Worm (Caenorhabditis elegans): ENCODE measurements around the gene C49A9.10.

The C49A9.10 gene

DNA sequence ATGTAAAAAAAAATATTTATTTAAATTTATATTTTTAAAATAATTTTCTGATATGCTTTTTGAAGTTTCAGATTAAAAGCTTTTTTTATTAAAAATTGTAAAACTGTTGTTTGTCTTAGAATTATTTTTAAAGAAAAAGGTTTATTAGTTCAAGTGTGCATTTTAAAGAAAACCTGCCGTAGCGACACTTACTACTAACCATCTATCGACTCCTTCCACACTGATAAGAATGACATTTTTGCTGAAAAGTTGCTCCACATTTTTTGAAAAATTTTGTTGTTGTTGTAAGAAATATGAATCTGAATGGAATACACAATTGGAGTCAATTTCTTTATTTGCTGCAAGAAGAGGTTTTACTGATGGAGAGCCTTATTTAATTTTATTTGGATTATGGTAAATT is 21.8 kb upstream of the C49A9.10 start, which contains the start of gene C49A9.1:
Gene C49A9.1, plus strand, starts transcription at position 217 of the 400 bp plus-strand sequence.
- TF ChIP-seq tab-1 (GFP tag; IDR thresholded peaks at IDR 0.05) (no peak), klf-2 (GFP tag; conservative IDR thresholded peaks at IDR 0.05) (no peak), med-1 (GFP tag; optimal IDR thresholded peaks at IDR 0.05; ENCODE audit: insufficient read depth) (no peak), ztf-23 (GFP tag; IDR thresholded peaks at IDR 0.05) (no peak), T22C8.4 (GFP tag; IDR thresholded peaks at IDR 0.05) (no peak), ztf-29 (GFP tag; IDR thresholded peaks at IDR 0.05) (no peak), cog-1 (tag; optimal IDR thresholded peaks at IDR 0.05) (no peak), flt-1 (GFP tag; IDR thresholded peaks at IDR 0.05) (no peak), ref-1 (GFP tag; conservative IDR thresholded peaks at IDR 0.05) (no peak)

DNA sequence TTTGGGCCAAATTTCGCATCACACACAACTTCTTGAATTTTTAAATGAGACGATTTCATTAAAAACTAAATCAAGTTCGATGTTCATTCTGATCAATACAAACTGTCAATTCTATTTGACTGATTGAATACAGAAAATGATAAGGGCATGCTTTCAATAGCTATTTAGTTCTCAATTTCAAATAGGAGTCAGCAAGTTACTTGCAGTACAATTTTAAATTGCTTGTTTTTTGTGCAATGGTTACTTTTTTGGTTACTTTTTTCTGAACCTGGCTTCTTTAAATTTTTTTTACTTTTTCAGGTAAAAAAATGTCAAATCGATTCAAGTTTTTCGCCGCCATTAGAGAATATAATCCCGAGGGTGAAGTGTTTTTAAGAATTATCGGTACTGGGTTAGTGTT is 19.0 kb upstream of the C49A9.10 start, which contains the start of gene C49A9.2:
Gene C49A9.2, plus strand, starts transcription at position 301 of the 400 bp plus-strand sequence.
- TF ChIP-seq ref-1 (GFP tag; conservative IDR thresholded peaks at IDR 0.05) (no peak), klf-2 (GFP tag; conservative IDR thresholded peaks at IDR 0.05) (no peak), ztf-23 (GFP tag; IDR thresholded peaks at IDR 0.05) (no peak), ztf-29 (GFP tag; IDR thresholded peaks at IDR 0.05) (no peak), flt-1 (GFP tag; IDR thresholded peaks at IDR 0.05) (no peak), tab-1 (GFP tag; IDR thresholded peaks at IDR 0.05) (no peak), T22C8.4 (GFP tag; IDR thresholded peaks at IDR 0.05) (no peak), cog-1 (tag; optimal IDR thresholded peaks at IDR 0.05) (no peak), med-1 (GFP tag; optimal IDR thresholded peaks at IDR 0.05; ENCODE audit: insufficient read depth) (no peak)

DNA sequence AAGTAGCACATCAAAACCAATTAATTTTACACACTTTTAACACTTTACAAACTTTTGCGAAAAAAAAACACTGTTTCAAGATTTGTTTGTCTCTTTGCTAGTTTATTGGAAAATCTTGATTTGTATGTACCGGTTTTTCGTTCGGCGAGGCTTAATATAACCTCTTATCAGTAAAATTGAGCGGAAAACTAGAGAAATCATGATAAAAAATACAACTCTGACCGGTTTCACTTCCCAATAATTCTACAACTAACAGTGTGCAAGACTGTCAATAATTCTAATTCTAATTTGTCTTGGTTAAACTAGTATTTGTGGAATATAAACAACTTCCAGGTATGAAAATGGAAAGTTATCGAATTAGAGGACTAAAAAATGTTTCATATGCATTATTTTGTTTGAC is 15.7 kb upstream of the C49A9.10 start, which contains the start of gene C49A9.3:
Gene C49A9.3, plus strand, starts transcription at position 212 of the 400 bp plus-strand sequence.
- TF ChIP-seq ztf-29 (GFP tag; IDR thresholded peaks at IDR 0.05) (no peak), T22C8.4 (GFP tag; IDR thresholded peaks at IDR 0.05) (no peak)

DNA sequence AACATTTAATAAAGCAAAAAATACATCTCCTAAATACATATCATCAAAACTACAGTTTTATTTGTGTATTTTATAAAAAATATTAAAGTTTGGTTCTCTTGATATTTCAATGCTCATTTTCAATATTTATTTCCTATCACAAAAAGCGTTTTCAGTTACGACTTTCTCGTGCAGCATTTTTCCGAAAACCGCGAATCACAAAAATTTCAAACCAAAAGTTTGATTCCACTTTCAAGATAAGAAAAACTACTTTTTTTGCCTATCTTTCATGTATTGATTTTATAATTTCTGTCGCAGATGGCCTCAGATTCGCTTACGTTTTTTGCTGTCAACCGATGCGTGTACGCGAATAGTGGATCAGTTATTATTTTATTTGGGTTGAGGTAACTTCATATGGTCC is 13.3 kb upstream of the C49A9.10 start, which contains the start of gene C49A9.4:
Gene C49A9.4, plus strand, starts transcription at position 265 of the 400 bp plus-strand sequence.
- TF ChIP-seq flt-1 (GFP tag; IDR thresholded peaks at IDR 0.05) (no peak), ztf-29 (GFP tag; IDR thresholded peaks at IDR 0.05) (no peak)

DNA sequence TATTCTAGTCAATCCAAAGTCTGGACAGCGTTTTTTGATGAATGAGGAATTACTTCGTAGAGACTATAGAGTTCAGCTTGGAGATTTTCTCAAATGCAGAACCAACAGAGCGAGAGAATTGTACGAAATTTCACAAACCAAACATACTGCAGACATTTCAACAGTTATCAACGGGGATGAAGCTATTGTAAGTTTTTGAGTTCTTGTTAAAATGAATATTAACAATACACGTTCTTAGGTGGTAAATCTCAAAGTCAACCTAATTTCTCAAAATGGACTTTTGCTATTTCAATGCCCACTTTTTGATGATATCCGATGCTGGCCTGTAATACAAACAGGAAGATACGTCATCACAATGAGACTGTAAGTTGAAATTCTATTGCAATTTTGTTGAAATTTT is 11.4 kb upstream of the C49A9.10 start:
- no peak for TF ChIP-seq med-1 (GFP tag; optimal IDR thresholded peaks at IDR 0.05; ENCODE audit: insufficient read depth)
- TF ChIP-seq tab-1 (GFP tag; IDR thresholded peaks at IDR 0.05), result no peak
- no peak for TF ChIP-seq cog-1 (tag; optimal IDR thresholded peaks at IDR 0.05)
- no peak for TF ChIP-seq ztf-23 (GFP tag; IDR thresholded peaks at IDR 0.05)
- no peak for TF ChIP-seq ztf-29 (GFP tag; IDR thresholded peaks at IDR 0.05)
- no peak for TF ChIP-seq flt-1 (GFP tag; IDR thresholded peaks at IDR 0.05)
- TF ChIP-seq klf-2 (GFP tag; conservative IDR thresholded peaks at IDR 0.05), result no peak
- TF ChIP-seq T22C8.4 (GFP tag; IDR thresholded peaks at IDR 0.05), result no peak
- TF ChIP-seq ref-1 (GFP tag; conservative IDR thresholded peaks at IDR 0.05), result no peak

DNA sequence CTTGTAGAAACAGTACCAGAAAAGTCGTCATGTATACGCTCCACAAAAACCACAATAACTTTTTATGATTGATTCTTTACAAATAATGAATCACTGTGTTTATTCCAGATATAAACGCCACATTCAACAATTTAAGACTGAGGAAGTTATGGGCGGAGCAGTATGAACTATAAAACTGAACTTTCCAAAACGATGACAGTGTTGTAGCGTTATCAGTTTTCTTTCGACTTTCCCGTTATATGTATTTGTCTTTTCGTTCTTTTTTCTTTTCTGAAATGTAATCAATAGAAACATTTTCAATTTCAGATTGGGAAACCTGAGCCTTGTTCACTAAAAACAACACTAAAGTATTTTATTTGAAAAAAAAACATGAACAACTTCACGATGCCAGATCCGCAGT is 10.9 kb upstream of the C49A9.10 start, which contains the start of gene C49A9.9:
Gene C49A9.9, plus strand, starts transcription at position 307 of the 400 bp plus-strand sequence.
- no peak for TF ChIP-seq ztf-29 (GFP tag; IDR thresholded peaks at IDR 0.05)
- TF ChIP-seq ztf-23 (GFP tag; IDR thresholded peaks at IDR 0.05), result no peak
- no peak for TF ChIP-seq cog-1 (tag; optimal IDR thresholded peaks at IDR 0.05)
- TF ChIP-seq ref-1 (GFP tag; conservative IDR thresholded peaks at IDR 0.05), result no peak
- no peak for TF ChIP-seq tab-1 (GFP tag; IDR thresholded peaks at IDR 0.05)
- TF ChIP-seq flt-1 (GFP tag; IDR thresholded peaks at IDR 0.05), result no peak
- TF ChIP-seq med-1 (GFP tag; optimal IDR thresholded peaks at IDR 0.05; ENCODE audit: insufficient read depth), result no peak
- TF ChIP-seq T22C8.4 (GFP tag; IDR thresholded peaks at IDR 0.05), result no peak
- TF ChIP-seq klf-2 (GFP tag; conservative IDR thresholded peaks at IDR 0.05), result no peak

DNA sequence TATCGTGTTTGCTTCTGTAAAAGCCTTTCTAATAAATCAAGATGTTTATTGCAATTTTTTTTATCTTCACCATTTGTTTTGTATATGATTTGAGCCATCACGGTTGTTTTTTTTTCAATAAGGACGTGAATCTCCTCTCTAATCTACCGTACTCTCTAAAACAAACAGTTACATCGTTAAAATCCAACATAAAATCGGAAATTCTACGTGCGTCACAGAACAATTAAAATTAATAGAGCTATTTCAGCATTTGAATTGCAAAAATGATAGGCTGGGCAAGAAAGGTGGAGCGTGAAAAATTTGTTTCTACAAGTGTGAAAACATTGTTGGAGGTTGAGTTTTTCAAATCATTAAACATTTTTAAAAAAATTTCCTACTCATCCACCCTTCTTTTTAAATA is 7.3 kb upstream of the C49A9.10 start, which contains the start of gene C49A9.5:
Gene C49A9.5, plus strand, starts transcription at position 271 of the 400 bp plus-strand sequence.
- TF ChIP-seq cog-1 (tag; optimal IDR thresholded peaks at IDR 0.05), result no peak
- TF ChIP-seq med-1 (GFP tag; optimal IDR thresholded peaks at IDR 0.05; ENCODE audit: insufficient read depth), result no peak
- TF ChIP-seq ref-1 (GFP tag; conservative IDR thresholded peaks at IDR 0.05), result no peak
- TF ChIP-seq T22C8.4 (GFP tag; IDR thresholded peaks at IDR 0.05), result no peak
- no peak for TF ChIP-seq ztf-23 (GFP tag; IDR thresholded peaks at IDR 0.05)
- no peak for TF ChIP-seq tab-1 (GFP tag; IDR thresholded peaks at IDR 0.05)
- no peak for TF ChIP-seq flt-1 (GFP tag; IDR thresholded peaks at IDR 0.05)
- TF ChIP-seq klf-2 (GFP tag; conservative IDR thresholded peaks at IDR 0.05), result no peak
- no peak for TF ChIP-seq ztf-29 (GFP tag; IDR thresholded peaks at IDR 0.05)

DNA sequence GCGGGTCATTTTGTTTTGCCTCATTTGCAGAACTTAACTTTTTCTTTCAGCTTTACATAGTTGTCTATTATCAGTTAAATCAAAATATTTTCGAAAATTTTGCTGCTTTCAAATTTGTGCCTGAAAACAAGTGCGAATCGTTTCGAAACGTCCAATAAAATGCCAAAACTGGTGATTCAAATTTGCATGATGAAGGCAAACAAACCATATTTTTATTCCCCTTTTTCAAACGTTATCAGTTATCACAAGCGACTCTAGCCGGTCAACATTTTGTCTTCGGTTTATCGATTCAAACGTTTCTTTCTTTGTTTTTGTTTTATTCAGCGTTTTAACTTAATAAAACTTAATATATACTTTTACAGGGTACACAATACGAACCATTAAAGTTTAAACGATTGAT is 4.4 kb upstream of the C49A9.10 start, which contains the start of the genes ugt-24 and C49A9.6:
Gene ugt-24, minus strand, starts transcription at position 147 of the 400 bp plus-strand sequence.
Gene C49A9.6, plus strand, starts transcription at position 363 of the 400 bp plus-strand sequence.
- TF ChIP-seq tab-1 (GFP tag; IDR thresholded peaks at IDR 0.05) (no peak), ref-1 (GFP tag; conservative IDR thresholded peaks at IDR 0.05) (no peak), cog-1 (tag; optimal IDR thresholded peaks at IDR 0.05) (no peak), ztf-29 (GFP tag; IDR thresholded peaks at IDR 0.05) (no peak), T22C8.4 (GFP tag; IDR thresholded peaks at IDR 0.05) (no peak), ztf-23 (GFP tag; IDR thresholded peaks at IDR 0.05) (no peak), med-1 (GFP tag; optimal IDR thresholded peaks at IDR 0.05; ENCODE audit: insufficient read depth) (no peak), klf-2 (GFP tag; conservative IDR thresholded peaks at IDR 0.05) (no peak), flt-1 (GFP tag; IDR thresholded peaks at IDR 0.05) (no peak)

DNA sequence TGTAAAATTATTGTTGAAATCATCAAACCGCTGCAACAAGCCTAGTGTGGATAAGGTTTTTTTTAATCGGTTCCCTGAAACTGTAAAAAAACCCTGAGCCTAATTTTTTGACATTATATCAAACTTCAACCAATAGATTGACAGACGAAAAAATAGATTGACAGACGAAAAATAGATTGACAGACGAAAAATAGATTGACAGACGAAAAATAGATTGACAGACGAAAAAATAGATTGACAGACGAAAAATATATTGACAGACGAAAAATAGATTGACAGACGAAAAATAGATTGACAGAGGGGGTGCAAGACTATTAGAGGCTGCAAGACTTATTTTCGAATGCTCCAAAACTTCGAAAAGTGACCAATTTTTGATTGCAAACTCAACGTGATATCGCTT is 3.8 kb upstream of the C49A9.10 start:
- 0 out of 2 replicates have a peak, but pooled peaks have one; percentile 8 for TF ChIP-seq klf-2 (GFP tag; conservative IDR thresholded peaks at IDR 0.05)
- peak; percentile 49; the same call in 1 of the 2 replicates for TF ChIP-seq ref-1 (GFP tag; conservative IDR thresholded peaks at IDR 0.05)

DNA sequence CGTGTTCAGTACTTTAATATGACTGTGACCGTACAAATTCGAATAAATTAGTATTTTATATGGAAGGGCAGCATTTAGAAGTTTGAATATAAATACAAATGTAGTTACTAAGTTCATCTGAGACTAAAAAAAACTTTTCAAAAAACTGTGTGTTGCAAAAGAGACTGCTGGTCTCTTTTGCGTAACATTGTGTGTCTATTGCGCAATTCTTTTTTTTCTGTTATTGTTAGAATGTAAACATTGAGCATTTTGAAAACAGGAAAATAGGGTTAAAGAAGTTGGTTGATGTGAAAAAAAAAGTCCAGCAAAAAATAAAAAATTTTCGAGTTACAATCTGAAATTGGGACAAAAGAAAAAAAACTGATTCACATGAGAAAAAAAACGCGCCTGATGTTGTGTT is 3.2 kb upstream of the C49A9.10 start:
- TF ChIP-seq klf-2 (GFP tag; conservative IDR thresholded peaks at IDR 0.05), result no peak
- no peak for TF ChIP-seq flt-1 (GFP tag; IDR thresholded peaks at IDR 0.05)
- no peak for TF ChIP-seq tab-1 (GFP tag; IDR thresholded peaks at IDR 0.05)
- no peak for TF ChIP-seq ref-1 (GFP tag; conservative IDR thresholded peaks at IDR 0.05)
- TF ChIP-seq ztf-29 (GFP tag; IDR thresholded peaks at IDR 0.05), result no peak
- no peak for TF ChIP-seq ztf-23 (GFP tag; IDR thresholded peaks at IDR 0.05)
- no peak for TF ChIP-seq med-1 (GFP tag; optimal IDR thresholded peaks at IDR 0.05; ENCODE audit: insufficient read depth)
- no peak for TF ChIP-seq T22C8.4 (GFP tag; IDR thresholded peaks at IDR 0.05)
- TF ChIP-seq cog-1 (tag; optimal IDR thresholded peaks at IDR 0.05), result no peak

Data from whole organism, midembryonic.